Fruit fly (Drosophila melanogaster): ENCODE results near the gene CG16986.

Gene CG16986

DNA sequence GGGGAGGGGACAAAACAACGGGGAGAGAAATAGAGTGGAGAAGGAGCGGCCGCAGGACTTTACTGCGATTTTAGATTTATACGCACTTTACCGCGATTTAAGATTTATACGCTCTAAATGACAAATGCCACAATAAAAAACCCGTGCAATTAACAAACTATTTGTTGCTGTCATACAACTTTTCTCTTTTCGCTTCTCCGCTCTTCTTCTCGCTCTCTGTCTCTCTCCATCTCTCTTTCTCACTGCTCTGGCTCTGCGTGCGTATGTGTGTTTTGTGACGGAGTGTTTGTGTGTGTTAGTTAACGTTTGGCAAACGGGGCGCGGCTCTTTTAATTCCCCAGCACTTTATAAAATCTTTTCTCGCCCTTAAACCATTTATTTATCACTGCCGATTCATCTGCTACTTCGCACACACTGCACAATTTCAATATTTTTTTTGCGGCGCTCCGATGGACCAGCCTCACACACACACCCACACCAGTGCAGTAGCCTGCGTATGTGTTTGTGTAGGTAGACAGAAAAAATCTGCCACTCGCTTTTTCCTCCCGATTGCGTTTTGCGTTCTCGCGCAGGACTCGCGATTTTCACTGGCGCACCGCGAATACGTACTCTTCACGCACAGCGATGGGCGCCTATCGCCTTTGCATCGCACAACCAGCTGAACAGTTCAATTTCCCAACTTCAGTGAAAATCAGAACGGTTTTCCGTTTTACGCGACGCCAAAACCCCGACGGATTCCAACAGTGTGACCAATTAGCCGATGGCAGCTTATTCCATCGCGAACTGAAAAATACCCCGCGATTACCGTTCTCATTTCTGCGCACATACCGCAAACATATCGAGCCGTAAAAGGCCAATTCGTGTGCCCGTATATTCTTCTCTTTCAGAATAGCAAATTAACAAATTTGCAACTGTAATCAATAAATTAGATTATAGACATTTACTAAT lies 14.1 kb upstream of the CG16986 start, which contains the start of gene msn (continued):
- TF ChIP-seq CG12104 (GFP tag; optimal IDR thresholded peaks at IDR 0.05) (no peak), CG3995 (GFP tag; optimal IDR thresholded peaks at IDR 0.05) (no peak), CG10959 (GFP tag; IDR thresholded peaks at IDR 0.05) (no peak), CG4282 (GFP tag; optimal IDR thresholded peaks at IDR 0.05) (no peak), inv (GFP tag; IDR thresholded peaks at IDR 0.05; ENCODE audit: partially characterized antibody) (peak; percentile 28; the same call in 1 of the 2 replicates), CG10209 (GFP tag; optimal IDR thresholded peaks at IDR 0.05) (no peak), gcm (GFP tag; optimal IDR thresholded peaks at IDR 0.05) (peak; percentile 4), Dip2 (GFP tag; IDR thresholded peaks at IDR 0.05) (no peak), exex (tag; optimal IDR thresholded peaks at IDR 0.05) (no peak), mld (GFP tag; IDR thresholded peaks at IDR 0.05; ENCODE audit: partially characterized antibody) (peak; percentile 47; the same call in 1 of the 3 replicates), B-H1 (GFP tag; IDR thresholded peaks at IDR 0.05) (no peak; the same call in 2 of the 3 replicates), Sox102F (GFP tag; optimal IDR thresholded peaks at IDR 0.05) (no peak), al (GFP tag; IDR thresholded peaks at IDR 0.05) (no peak), Asciz (GFP tag; optimal IDR thresholded peaks at IDR 0.05) (no peak), rib (GFP tag; IDR thresholded peaks at IDR 0.05) (peak; percentile 61), CG9609 (GFP tag; optimal IDR thresholded peaks at IDR 0.05) (peak; percentile 4), CG10366 (GFP tag; IDR thresholded peaks at IDR 0.05) (peak; percentile 18; the same call in 1 of the 2 replicates), lola (GFP tag; optimal IDR thresholded peaks at IDR 0.05) (no peak), Dp (GFP tag; optimal IDR thresholded peaks at IDR 0.05) (peak; percentile 6), CG8944 (GFP tag; optimal IDR thresholded peaks at IDR 0.05) (no peak), CG9437 (GFP tag; optimal IDR thresholded peaks at IDR 0.05) (no peak), CG31224 (GFP tag; IDR thresholded peaks at IDR 0.05) (peak; percentile 21; the same call in 1 of the 2 replicates), da (GFP tag; optimal IDR thresholded peaks at IDR 0.05) (no peak), ase (GFP tag; IDR thresholded peaks at IDR 0.05) (no peak), toy (GFP tag; IDR thresholded peaks at IDR 0.05) (no peak), CG4730 (GFP tag; IDR thresholded peaks at IDR 0.05) (no peak), CG18262 (tag; optimal IDR thresholded peaks at IDR 0.05) (no peak), CG7987 (GFP tag; optimal IDR thresholded peaks at IDR 0.05) (peak; percentile 36), CG31365 (tag; optimal IDR thresholded peaks at IDR 0.05) (no peak), CG18011 (GFP tag; optimal IDR thresholded peaks at IDR 0.05) (peak; percentile 6), fd102C (GFP tag; optimal IDR thresholded peaks at IDR 0.05) (no peak), CG7928 (GFP tag; optimal IDR thresholded peaks at IDR 0.05) (no peak), CG1233 (GFP tag; optimal IDR thresholded peaks at IDR 0.05) (no peak), CG31441 (GFP tag; IDR thresholded peaks at IDR 0.05) (no peak), sim (GFP tag; IDR thresholded peaks at IDR 0.05) (no peak), H2.0 (GFP tag; IDR thresholded peaks at IDR 0.05) (no peak), ash1 (GFP tag; optimal IDR thresholded peaks at IDR 0.05) (no peak), grau (tag; optimal IDR thresholded peaks at IDR 0.05) (peak; percentile 8), Camta (GFP tag; optimal IDR thresholded peaks at IDR 0.05) (no peak), prd (optimal IDR thresholded peaks at IDR 0.05) (no peak), prd (GFP tag; IDR thresholded peaks at IDR 0.05) (0 out of 3 replicates have a peak, but pooled peaks have one; percentile 7), ham (GFP tag; IDR thresholded peaks at IDR 0.05) (no peak), HmgZ (tag; optimal IDR thresholded peaks at IDR 0.05) (peak; percentile 52), BtbVII (GFP tag; optimal IDR thresholded peaks at IDR 0.05) (peak; percentile 60), Bgb (GFP tag; IDR thresholded peaks at IDR 0.05; ENCODE audit: partially characterized antibody) (peak; percentile 64), Spps (tag; optimal IDR thresholded peaks at IDR 0.05) (no peak), CG30431 (GFP tag; optimal IDR thresholded peaks at IDR 0.05) (no peak), Nf-YA (GFP tag; IDR thresholded peaks at IDR 0.05) (no peak), cwo (GFP tag; optimal IDR thresholded peaks at IDR 0.05) (no peak)

All from whole organism, embryonic.